Fruit fly (Drosophila melanogaster): ENCODE results near the gene CG17681.
A peak's percentile ranks its signal among the peaks of the same experiment; 100 is the strongest.

The CG17681 gene

DNA sequence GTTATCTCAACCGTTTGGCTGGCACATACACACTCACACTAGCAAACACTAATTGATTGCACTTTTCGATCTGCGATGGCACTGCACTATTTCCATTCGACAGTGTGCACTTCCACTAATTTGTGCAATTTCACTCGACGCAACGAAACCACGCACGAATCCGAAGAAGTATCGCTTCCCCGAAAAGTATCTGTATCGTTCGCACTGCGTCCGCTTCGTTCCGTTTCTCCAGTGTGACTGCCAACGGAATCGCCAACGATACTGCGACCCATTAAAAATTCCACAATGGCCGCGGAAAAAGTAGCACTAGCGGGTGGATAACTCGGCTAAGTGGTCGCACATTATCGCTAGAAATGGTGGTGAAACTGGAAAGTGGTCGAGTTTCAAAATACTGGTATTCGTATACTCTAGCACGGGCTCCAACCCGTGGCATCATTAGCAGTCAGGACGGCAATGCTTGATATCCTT is 717 bp upstream of the CG17681 start, which contains the start of gene Socs36E (continued):
- TF ChIP-seq gcm2 (GFP tag; optimal IDR thresholded peaks at IDR 0.05) (peak; percentile 19), ato (GFP tag; IDR thresholded peaks at IDR 0.05; ENCODE audit: partially characterized antibody) (peak; percentile 79), C15 (GFP tag; IDR thresholded peaks at IDR 0.05) (no peak), CG8924 (tag; optimal IDR thresholded peaks at IDR 0.05) (peak; percentile 55), CG17829 (tag; optimal IDR thresholded peaks at IDR 0.05) (peak; percentile 85), ase (GFP tag; IDR thresholded peaks at IDR 0.05) (no peak), dmrt99B (tag; optimal IDR thresholded peaks at IDR 0.05) (no peak), Atf6 (GFP tag; IDR thresholded peaks at IDR 0.05) (no peak), CG7271 (tag; optimal IDR thresholded peaks at IDR 0.05) (no peak), tll (GFP tag; optimal IDR thresholded peaks at IDR 0.05) (peak in 1 of 2 experiments; percentile 47), tna (GFP tag; IDR thresholded peaks at IDR 0.05; ENCODE audit: partially characterized antibody) (peak; percentile 63; the same call in 1 of the 2 replicates), Abd-B (GFP tag; optimal IDR thresholded peaks at IDR 0.05) (peak; percentile 91), wor (GFP tag; IDR thresholded peaks at IDR 0.05) (no peak), CG9215 (GFP tag; IDR thresholded peaks at IDR 0.05) (no peak), z (GFP tag; IDR thresholded peaks at IDR 0.05) (peak; percentile 72; the same call in 2 of the 3 replicates), CG4328 (GFP tag; optimal IDR thresholded peaks at IDR 0.05) (no peak), Doc3 (GFP tag; IDR thresholded peaks at IDR 0.05; ENCODE audit: partially characterized antibody) (no peak), CG43689 (GFP tag; IDR thresholded peaks at IDR 0.05) (no peak), danr (GFP tag; IDR thresholded peaks at IDR 0.05) (no peak), CG17802 (tag; optimal IDR thresholded peaks at IDR 0.05) (peak; percentile 26), unpg (GFP tag; optimal IDR thresholded peaks at IDR 0.05) (peak; percentile 48), CG10147 (GFP tag; optimal IDR thresholded peaks at IDR 0.05) (peak; percentile 68), CG7928 (GFP tag; optimal IDR thresholded peaks at IDR 0.05) (peak; percentile 61), CG2202 (tag; optimal IDR thresholded peaks at IDR 0.05) (peak; percentile 37), cg (GFP tag; optimal IDR thresholded peaks at IDR 0.05) (no peak), Tbp (GFP tag; optimal IDR thresholded peaks at IDR 0.05) (peak; percentile 27), CG5245 (GFP tag; optimal IDR thresholded peaks at IDR 0.05) (no peak), CG18262 (tag; optimal IDR thresholded peaks at IDR 0.05) (no peak), Nf-YC (tag; optimal IDR thresholded peaks at IDR 0.05) (peak; percentile 35), h (optimal IDR thresholded peaks at IDR 0.05) (no peak), Mad (GFP tag; optimal IDR thresholded peaks at IDR 0.05) (peak; percentile 54), gfzf (GFP tag; optimal IDR thresholded peaks at IDR 0.05) (peak; percentile 100), Ptx1 (GFP tag; IDR thresholded peaks at IDR 0.05) (no peak), CG8765 (GFP tag; IDR thresholded peaks at IDR 0.05) (no peak), HmgZ (tag; optimal IDR thresholded peaks at IDR 0.05) (peak; percentile 92), jing (GFP tag; optimal IDR thresholded peaks at IDR 0.05) (no peak), slbo (GFP tag; IDR thresholded peaks at IDR 0.05) (peak; percentile 40; the same call in 1 of the 2 replicates), repo (GFP tag; optimal IDR thresholded peaks at IDR 0.05) (peak; percentile 59), D19A (tag; optimal IDR thresholded peaks at IDR 0.05) (no peak), ash1 (GFP tag; optimal IDR thresholded peaks at IDR 0.05) (peak; percentile 50), CG17612 (GFP tag; IDR thresholded peaks at IDR 0.05) (no peak), CG3847 (GFP tag; IDR thresholded peaks at IDR 0.05) (peak; percentile 77), rib (GFP tag; IDR thresholded peaks at IDR 0.05) (no peak), CG8290 (GFP tag; optimal IDR thresholded peaks at IDR 0.05) (peak; percentile 54), CG8290 (tag; optimal IDR thresholded peaks at IDR 0.05) (peak in 1 of 2 experiments; percentile 95), MBD-R2 (GFP tag; IDR thresholded peaks at IDR 0.05) (peak; percentile 56), wdn (GFP tag; IDR thresholded peaks at IDR 0.05) (no peak), CG12299 (tag; optimal IDR thresholded peaks at IDR 0.05) (no peak), ssp (GFP tag; IDR thresholded peaks at IDR 0.05) (peak; percentile 56; the same call in 1 of the 2 replicates), tin (GFP tag; optimal IDR thresholded peaks at IDR 0.05) (peak; percentile 15), CG13775 (GFP tag; optimal IDR thresholded peaks at IDR 0.05) (no peak), unc-4 (GFP tag; IDR thresholded peaks at IDR 0.05; ENCODE audit: partially characterized antibody) (peak; percentile 60)

Data from whole organism, embryonic.